Worm (Caenorhabditis elegans): ENCODE measurements around the gene srd-11.

The srd-11 gene

DNA sequence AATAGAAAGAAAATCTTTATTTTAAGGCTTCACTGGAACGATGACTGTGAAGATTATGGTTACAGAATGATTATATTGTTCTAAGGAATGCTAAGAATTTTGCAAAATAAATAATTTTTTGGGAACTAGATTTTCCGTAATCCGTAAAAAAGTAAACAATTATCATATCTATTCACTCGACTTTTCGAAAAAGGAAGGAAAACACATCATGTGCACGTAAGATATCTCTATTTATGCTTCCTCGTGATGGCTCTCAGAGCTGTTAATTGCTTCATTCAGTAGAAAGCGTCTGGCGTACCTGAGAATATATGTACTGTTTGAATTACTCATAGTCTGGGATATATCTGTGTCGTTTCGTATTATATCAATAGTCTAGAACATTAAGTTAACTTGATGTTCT, at the start of gene srd-11:
srd-11 (minus strand) TSS at position 101 of the 400 bp plus-strand sequence.
- TF ChIP-seq nhr-12 (tag; optimal IDR thresholded peaks at IDR 0.05): no peak
- no peak for TF ChIP-seq nhr-11 (tag; optimal IDR thresholded peaks at IDR 0.05)
- no peak for TF ChIP-seq fos-1 (tag; optimal IDR thresholded peaks at IDR 0.05)
- no peak for TF ChIP-seq unc-62 (GFP tag; optimal IDR thresholded peaks at IDR 0.05)
- no peak for TF ChIP-seq nhr-21 (tag; optimal IDR thresholded peaks at IDR 0.05)

DNA sequence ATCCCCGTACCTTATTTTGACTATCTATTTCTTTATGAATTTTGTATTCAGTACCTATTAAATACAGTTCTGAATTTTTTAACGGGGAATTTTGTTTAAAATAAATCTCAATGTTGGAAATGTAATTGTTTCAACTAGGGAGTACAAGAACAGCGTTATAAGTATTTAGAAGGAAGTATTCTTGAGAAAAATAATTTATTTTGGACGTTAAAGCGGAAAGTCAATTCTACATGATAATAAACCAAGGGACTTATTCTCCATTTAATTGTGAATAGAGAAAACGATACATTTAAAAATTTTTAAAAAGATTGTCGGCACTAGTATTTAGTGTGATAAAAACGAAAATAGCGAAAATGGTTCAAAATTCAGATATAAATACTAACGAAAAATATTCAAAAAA, 49.5 kb upstream of the srd-11 start:
- TF ChIP-seq gmeb-1 (tag; optimal IDR thresholded peaks at IDR 0.05) (no peak), ama-1 (optimal IDR thresholded peaks at IDR 0.05) (no peak), fos-1 (tag; optimal IDR thresholded peaks at IDR 0.05) (no peak), blmp-1 (tag; optimal IDR thresholded peaks at IDR 0.05; ENCODE audit: insufficient read depth) (no peak), Y55F3AM.14 (GFP tag; optimal IDR thresholded peaks at IDR 0.05) (no peak), ztf-1 (GFP tag; conservative IDR thresholded peaks at IDR 0.05) (no peak), skn-1 (tag; optimal IDR thresholded peaks at IDR 0.05) (no peak), aly-2 (tag; optimal IDR thresholded peaks at IDR 0.05) (no peak), nhr-6 (tag; optimal IDR thresholded peaks at IDR 0.05) (no peak), unc-55 (GFP tag; optimal IDR thresholded peaks at IDR 0.05) (no peak), lsy-2 (tag; optimal IDR thresholded peaks at IDR 0.05) (no peak), crh-2 (tag; optimal IDR thresholded peaks at IDR 0.05) (no peak), dmd-4 (tag; optimal IDR thresholded peaks at IDR 0.05) (no peak), nhr-77 (tag; optimal IDR thresholded peaks at IDR 0.05) (no peak)

DNA sequence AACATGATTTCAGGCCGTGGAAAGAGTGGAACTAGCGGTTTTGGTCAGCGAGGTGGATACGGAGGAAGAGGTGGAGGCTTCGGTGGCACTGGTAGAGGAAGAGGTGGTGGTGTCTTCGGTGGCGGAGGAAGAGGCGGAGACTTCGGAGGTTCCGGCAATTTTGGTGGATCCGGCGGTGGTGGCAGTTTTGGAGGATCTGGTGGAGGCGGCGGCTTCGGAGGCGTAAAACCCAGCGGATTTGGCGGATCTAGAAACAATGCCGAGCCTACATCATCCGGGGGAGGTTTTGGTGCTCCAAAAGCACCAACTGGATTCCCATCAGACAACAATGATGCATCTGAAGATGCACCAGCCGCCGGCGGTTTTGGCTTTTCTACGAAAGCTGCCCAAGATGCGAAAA, 48.7 kb upstream of the srd-11 start:
- TF ChIP-seq lsy-2 (tag; optimal IDR thresholded peaks at IDR 0.05): no peak
- no peak for TF ChIP-seq nhr-25 (tag; optimal IDR thresholded peaks at IDR 0.05)
- TF ChIP-seq egl-27 (tag; optimal IDR thresholded peaks at IDR 0.05): no peak
- no peak for TF ChIP-seq skn-1 (tag; optimal IDR thresholded peaks at IDR 0.05)
- TF ChIP-seq mdl-1 (tag; optimal IDR thresholded peaks at IDR 0.05): no peak
- no peak for TF ChIP-seq ztf-4 (tag; optimal IDR thresholded peaks at IDR 0.05)
- TF ChIP-seq nhr-77 (tag; optimal IDR thresholded peaks at IDR 0.05): no peak
- no peak for TF ChIP-seq unc-39 (tag; optimal IDR thresholded peaks at IDR 0.05)
- no peak for TF ChIP-seq fos-1 (tag; optimal IDR thresholded peaks at IDR 0.05)

DNA sequence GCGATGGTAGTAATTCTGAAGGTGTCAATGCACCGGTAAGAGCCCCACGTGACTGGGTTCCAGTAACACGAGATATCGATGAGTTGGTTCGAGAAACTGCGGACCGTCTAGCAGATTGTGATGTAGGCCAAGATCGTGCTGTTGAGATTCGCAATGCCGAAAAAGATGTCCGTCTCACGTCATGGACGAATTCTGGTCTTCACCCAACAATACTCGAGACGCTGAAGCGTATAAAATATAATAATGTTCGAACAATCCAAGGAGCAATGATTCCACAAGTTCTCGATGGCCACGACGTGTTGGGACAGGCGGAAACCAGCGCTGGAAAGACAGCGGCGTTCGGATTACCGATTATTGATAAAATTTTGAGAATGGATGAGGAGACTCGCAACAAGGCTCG, 46.8 kb upstream of the srd-11 start:
- TF ChIP-seq sma-3 (GFP tag; optimal IDR thresholded peaks at IDR 0.05): no peak
- TF ChIP-seq R02D3.7 (tag; optimal IDR thresholded peaks at IDR 0.05): no peak
- TF ChIP-seq egl-27 (tag; optimal IDR thresholded peaks at IDR 0.05): no peak
- TF ChIP-seq ama-1 (optimal IDR thresholded peaks at IDR 0.05): no peak
- TF ChIP-seq ceh-82 (tag; optimal IDR thresholded peaks at IDR 0.05): no peak

DNA sequence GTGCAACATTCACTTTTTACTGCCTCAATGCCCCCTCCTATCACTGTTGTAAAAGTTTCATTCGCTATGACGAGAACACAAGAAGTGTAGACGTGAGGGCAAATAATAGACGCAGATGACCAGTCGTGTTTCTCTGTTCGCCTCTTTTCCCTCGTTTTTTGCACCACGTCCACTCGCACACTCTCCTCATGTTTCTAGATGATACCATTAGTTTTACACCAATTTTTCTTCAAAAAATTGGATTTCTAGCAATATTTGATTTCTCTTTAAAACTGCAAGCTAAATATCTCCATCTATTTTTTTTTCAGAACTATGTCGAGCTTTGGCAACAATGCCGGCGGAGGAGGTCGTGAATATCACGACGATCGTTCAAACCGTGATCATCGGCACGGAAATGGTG, 45.4 kb upstream of the srd-11 start, which contains the start of gene rde-12:
rde-12 (plus strand) TSS at position 301 of the 400 bp plus-strand sequence.
- TF ChIP-seq egl-27 (tag; optimal IDR thresholded peaks at IDR 0.05) (no peak), fos-1 (tag; optimal IDR thresholded peaks at IDR 0.05) (peak; percentile 40)

DNA sequence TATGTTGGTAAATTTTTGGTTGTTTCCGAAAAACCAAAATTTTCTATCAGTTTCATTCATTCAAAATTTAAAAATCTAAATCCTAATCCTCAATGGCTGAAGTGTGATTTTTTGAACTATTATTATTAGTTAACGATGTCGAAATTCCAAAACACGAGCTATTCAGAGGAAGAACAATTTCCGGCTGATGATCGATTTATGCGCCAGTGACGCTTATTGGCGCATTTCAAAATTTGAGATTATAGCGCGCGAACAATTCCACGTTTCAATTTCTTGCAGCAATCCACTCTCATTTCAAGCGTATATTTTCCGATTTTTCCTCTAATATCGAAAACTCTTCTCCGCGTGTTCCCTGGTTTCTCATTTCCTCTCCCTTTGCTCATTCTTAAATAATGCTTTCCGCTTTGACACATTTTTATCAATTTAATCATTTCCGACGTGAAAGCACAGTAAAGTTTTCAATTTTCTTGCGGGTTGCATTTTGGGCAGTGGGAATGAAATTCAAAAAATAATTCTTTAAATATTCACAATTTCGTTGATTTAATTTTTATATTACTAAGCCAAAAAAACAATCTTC, 44.8 kb upstream of the srd-11 start:
- TF ChIP-seq lin-11 (tag; optimal IDR thresholded peaks at IDR 0.05): no peak
- TF ChIP-seq ceh-82 (tag; optimal IDR thresholded peaks at IDR 0.05): no peak
- TF ChIP-seq crh-2 (tag; optimal IDR thresholded peaks at IDR 0.05): peak; percentile 22
- TF ChIP-seq C34F6.9 (tag; optimal IDR thresholded peaks at IDR 0.05): peak; percentile 26
- TF ChIP-seq fos-1 (tag; optimal IDR thresholded peaks at IDR 0.05): peak; percentile 36
- peak; percentile 27 for TF ChIP-seq ama-1 (optimal IDR thresholded peaks at IDR 0.05)
- TF ChIP-seq blmp-1 (tag; optimal IDR thresholded peaks at IDR 0.05; ENCODE audit: insufficient read depth): no peak
- TF ChIP-seq lsy-2 (tag; optimal IDR thresholded peaks at IDR 0.05): peak in 1 of 2 experiments; percentile 48
- TF ChIP-seq gmeb-1 (tag; optimal IDR thresholded peaks at IDR 0.05): peak; percentile 35
- peak; percentile 1 for TF ChIP-seq sma-9 (GFP tag; optimal IDR thresholded peaks at IDR 0.05)
- TF ChIP-seq sma-9 (tag; optimal IDR thresholded peaks at IDR 0.05): no peak
- TF ChIP-seq nhr-129 (tag; optimal IDR thresholded peaks at IDR 0.05): peak; percentile 10
- peak; percentile 7 for TF ChIP-seq nhr-25 (tag; optimal IDR thresholded peaks at IDR 0.05)
- peak; percentile 62 for TF ChIP-seq unc-55 (GFP tag; optimal IDR thresholded peaks at IDR 0.05)
- TF ChIP-seq sma-3 (GFP tag; optimal IDR thresholded peaks at IDR 0.05): peak; percentile 22
- TF ChIP-seq elt-3 (tag; optimal IDR thresholded peaks at IDR 0.05): no peak
- peak; percentile 10 for TF ChIP-seq sem-4 (tag; optimal IDR thresholded peaks at IDR 0.05)
- no peak for TF ChIP-seq zag-1 (tag; optimal IDR thresholded peaks at IDR 0.05)
- TF ChIP-seq ztf-1 (GFP tag; conservative IDR thresholded peaks at IDR 0.05): no peak
